Fruit fly (Drosophila melanogaster) S2 (cell line): ENCODE data around the gene CG5177.

Experiments
- CG8478 ChIP-seq: fragments of >200 bp; optimal IDR thresholded peaks from 2 replicates; lab custom pipeline; 2018
- CTCF ChIP-seq, 2 experiments: fragments of >200 bp; optimal IDR thresholded peaks; 2 replicates each; lab custom pipeline; 2018

DNA sequence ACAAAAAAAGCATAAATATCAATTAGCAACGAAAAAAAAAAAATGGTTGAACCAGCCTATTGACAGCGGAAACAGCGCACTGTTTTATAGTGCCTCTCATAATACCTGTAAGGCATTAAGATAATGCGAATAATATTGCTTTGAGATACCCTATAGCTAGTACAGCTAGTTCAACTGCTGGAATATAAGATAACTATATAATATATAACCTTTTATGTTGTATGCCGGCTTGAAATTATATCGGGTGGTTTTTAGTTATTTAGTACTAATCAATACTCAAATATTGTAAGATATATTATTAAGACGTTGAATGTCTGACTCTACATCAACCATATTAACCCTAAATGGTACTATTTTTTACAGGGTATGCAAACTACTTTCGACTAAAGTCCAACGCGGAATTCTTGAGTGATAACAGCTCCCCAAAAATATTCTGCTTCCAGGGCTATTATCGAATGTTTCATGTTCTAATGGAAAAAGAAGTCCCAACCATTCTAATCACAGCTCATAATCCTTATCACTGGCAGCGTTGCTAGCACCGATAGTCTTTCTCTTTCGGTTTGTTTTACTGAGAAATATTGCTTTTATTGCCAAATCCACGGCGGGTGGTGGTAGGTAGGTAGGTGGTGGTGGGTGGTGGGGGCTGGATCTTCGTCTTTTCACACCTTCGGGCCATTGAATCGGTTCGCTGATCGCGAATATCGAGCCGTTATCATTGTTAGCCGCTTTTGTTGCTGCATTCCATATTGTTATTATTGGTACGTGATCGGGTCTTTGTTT lies 29.1 kb downstream of the CG5177 start:
- TF ChIP-seq CG8478 (lab: Kevin White, UChicago) (no peak), CTCF (optimal IDR thresholded peaks at IDR 0.05; lab: Kevin White, UChicago) (no peak)
